Worm (Caenorhabditis elegans) whole organism, midembryonic: ENCODE results near the gene srx-67.

ENCODE experiments used
- flt-1 ChIP-seq: fragments of 200-800 bp; sonication (Bioruptor generic); IDR thresholded peaks from 2 replicates; pipeline ENCODE4 v1.3.6; 2022; ENCODE audit warnings: missing genetic modification characterization, missing compliant biosample characterization
- tab-1 ChIP-seq: fragments of 200-800 bp; sonication (Bioruptor generic); IDR thresholded peaks from 2 replicates; pipeline ENCODE4 v1.3.6; 2022; ENCODE audit warnings: missing genetic modification characterization, missing compliant biosample characterization
- ztf-29 ChIP-seq: fragments of 200-800 bp; sonication (Bioruptor generic); IDR thresholded peaks from 2 replicates; pipeline ENCODE4 v1.3.6; 2022; ENCODE audit warnings: missing genetic modification reagents, missing genetic modification characterization, missing compliant biosample characterization

DNA sequence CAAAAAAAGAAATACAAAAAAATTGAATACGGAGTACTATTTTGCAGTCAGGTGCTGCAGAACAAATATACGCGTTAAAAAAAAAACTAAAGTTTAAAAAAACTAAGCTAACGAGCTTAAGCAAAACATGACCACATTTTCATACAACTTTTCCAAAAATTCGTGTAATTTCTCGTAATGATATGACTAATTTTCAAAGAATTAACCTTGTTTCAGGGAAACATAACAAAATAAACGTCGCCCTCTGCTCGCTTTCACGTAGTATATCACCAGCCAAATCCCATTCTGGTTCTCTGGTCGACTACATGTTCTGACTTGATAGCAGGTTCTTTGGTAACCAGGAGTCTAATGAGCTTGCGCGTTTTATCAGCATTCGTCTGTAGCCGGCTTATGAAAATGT, 46.2 kb upstream of the srx-67 start:
- no peak for TF ChIP-seq flt-1 (GFP tag; lab: Robert Waterston, UW)
- no peak for TF ChIP-seq tab-1 (GFP tag; lab: Robert Waterston, UW)
- TF ChIP-seq ztf-29 (GFP tag; lab: Robert Waterston, UW) = no peak
